Fruit fly (Drosophila melanogaster): ENCODE data around the gene Mer.

- TF ChIP-seq dmrt93B (GFP tag; optimal IDR thresholded peaks at IDR 0.05) = peak; percentile 58
- TF ChIP-seq fru (GFP tag; optimal IDR thresholded peaks at IDR 0.05) = peak; percentile 67
- TF ChIP-seq usp (GFP tag; optimal IDR thresholded peaks at IDR 0.05) = no peak
- no peak for TF ChIP-seq Vsx2 (GFP tag; optimal IDR thresholded peaks at IDR 0.05; ENCODE audit: partially characterized antibody)
- no peak for TF ChIP-seq Hr78 (GFP tag; optimal IDR thresholded peaks at IDR 0.05)
- peak; percentile 47 for TF ChIP-seq psq (GFP tag; optimal IDR thresholded peaks at IDR 0.05)
Observed at dm6 chrX:19666991-19667409, 26.3 kb downstream of the Mer start, which contains the start of gene Zw.
